Fruit fly (Drosophila melanogaster) whole organism, prepupa: ENCODE results near the gene Pcd.

ENCODE experiments used
- Blimp-1 ChIP-seq: fragments of 200-800 bp; sonication (Bioruptor generic); optimal IDR thresholded peaks from 3 replicates; lab custom pipeline; 2017; ENCODE audit warnings: missing biosample characterization, missing genetic modification characterization, mild to moderate bottlenecking, moderate library complexity, missing genetic modification reagents
- CG10631 ChIP-seq: fragments of 200-800 bp; sonication (Bioruptor generic); optimal IDR thresholded peaks from 2 replicates; lab custom pipeline; 2016; ENCODE audit warnings: missing biosample characterization, missing genetic modification characterization
- CG11294 ChIP-seq: fragments of 200-800 bp; sonication (Bioruptor generic); IDR thresholded peaks from 2 replicates; pipeline ENCODE4 v1.3.6; 2022; ENCODE audit warnings: missing biosample characterization, missing genetic modification characterization
- CG11762 ChIP-seq: fragments of 200-800 bp; sonication (Bioruptor generic); optimal IDR thresholded peaks from 3 replicates; lab custom pipeline; 2016; ENCODE audit warnings: missing biosample characterization, missing genetic modification characterization; ENCODE audit not compliant: insufficient read depth
- CG11902 ChIP-seq: fragments of 200-800 bp; sonication (Bioruptor generic); optimal IDR thresholded peaks from 3 replicates; lab custom pipeline; 2016; ENCODE audit warnings: missing biosample characterization, missing genetic modification characterization
- CG16779 ChIP-seq: fragments of 200-800 bp; sonication (Bioruptor generic); optimal IDR thresholded peaks from 3 replicates; lab custom pipeline; 2017; ENCODE audit warnings: missing biosample characterization, mild to moderate bottlenecking, missing genetic modification characterization
- CG3032 ChIP-seq: fragments of 200-800 bp; optimal IDR thresholded peaks from 2 replicates; lab custom pipeline; 2019; ENCODE audit warnings: missing biosample characterization, mild to moderate bottlenecking, missing genetic modification characterization, moderate library complexity
- CG31627 ChIP-seq: fragments of 200-800 bp; sonication (Bioruptor generic); optimal IDR thresholded peaks from 3 replicates; lab custom pipeline; 2016; ENCODE audit warnings: missing biosample characterization, missing genetic modification characterization
- CG32006 ChIP-seq: fragments of 200-800 bp; sonication (Bioruptor generic); optimal IDR thresholded peaks from 3 replicates; lab custom pipeline; 2017; ENCODE audit warnings: missing biosample characterization, mild to moderate bottlenecking, missing genetic modification characterization
- CG34406 ChIP-seq: fragments of 200-800 bp; sonication (Bioruptor generic); optimal IDR thresholded peaks from 3 replicates; lab custom pipeline; 2016; ENCODE audit warnings: missing biosample characterization, missing genetic modification characterization
- CG3919 ChIP-seq: fragments of 200-800 bp; sonication (Bioruptor generic); optimal IDR thresholded peaks from 3 replicates; lab custom pipeline; 2016; ENCODE audit warnings: missing biosample characterization, missing genetic modification characterization
- CG4318 ChIP-seq: fragments of 200-800 bp; sonication (Bioruptor generic); optimal IDR thresholded peaks from 3 replicates; lab custom pipeline; 2017; ENCODE audit warnings: missing biosample characterization, mild to moderate bottlenecking, missing genetic modification characterization
- CG6163 ChIP-seq: fragments of 200-800 bp; sonication (Bioruptor generic); IDR thresholded peaks from 3 replicates; pipeline ENCODE4 v1.3.6; 2022; ENCODE audit warnings: missing biosample characterization, missing genetic modification characterization
- CG6276 ChIP-seq: fragments of 200-800 bp; sonication (Bioruptor generic); optimal IDR thresholded peaks from 2 replicates; lab custom pipeline; 2017; ENCODE audit warnings: missing biosample characterization, mild to moderate bottlenecking, missing genetic modification characterization
- CG6792 ChIP-seq: fragments of 200-800 bp; sonication (Bioruptor generic); optimal IDR thresholded peaks from 3 replicates; lab custom pipeline; 2016; ENCODE audit warnings: missing biosample characterization, missing genetic modification characterization
- CG7368 ChIP-seq: fragments of 200-800 bp; sonication (Bioruptor generic); optimal IDR thresholded peaks from 3 replicates; lab custom pipeline; 2016; ENCODE audit warnings: missing biosample characterization, missing genetic modification characterization
- CG8632 ChIP-seq: fragments of 200-800 bp; sonication (Bioruptor generic); optimal IDR thresholded peaks from 3 replicates; lab custom pipeline; 2016; ENCODE audit warnings: missing biosample characterization, missing genetic modification characterization
- CG9139 ChIP-seq: fragments of 200-800 bp; sonication (Bioruptor generic); optimal IDR thresholded peaks from 3 replicates; lab custom pipeline; 2017; ENCODE audit warnings: missing biosample characterization, mild to moderate bottlenecking, missing genetic modification characterization
- Eip75B ChIP-seq: fragments of 200-800 bp; sonication (Bioruptor generic); optimal IDR thresholded peaks from 3 replicates; lab custom pipeline; 2016; ENCODE audit warnings: missing biosample characterization, missing genetic modification characterization
- Eip78C ChIP-seq: fragments of 200-800 bp; sonication (Bioruptor generic); peaks from one replicate; lab custom pipeline; 2016; ENCODE audit warnings: missing biosample characterization, missing genetic modification characterization
- Ets21C ChIP-seq: fragments of 200-800 bp; sonication (Bioruptor generic); optimal IDR thresholded peaks from 3 replicates; lab custom pipeline; 2016; ENCODE audit warnings: missing biosample characterization, missing genetic modification characterization
- Ets96B ChIP-seq: fragments of 200-800 bp; optimal IDR thresholded peaks from 2 replicates; lab custom pipeline; 2019; ENCODE audit warnings: missing biosample characterization, mild to moderate bottlenecking, missing genetic modification characterization, moderate library complexity
- Gug ChIP-seq: fragments of 200-800 bp; sonication (Bioruptor generic); IDR thresholded peaks from 2 replicates; pipeline ENCODE4 v1.3.6; 2022; ENCODE audit warnings: missing biosample characterization, missing genetic modification characterization
- Hr39 ChIP-seq: fragments of 200-800 bp; sonication (Bioruptor generic); optimal IDR thresholded peaks from 2 replicates; lab custom pipeline; 2016; ENCODE audit warnings: missing biosample characterization, missing genetic modification characterization
- Hr4 ChIP-seq: fragments of 200-800 bp; sonication (Bioruptor generic); optimal IDR thresholded peaks from 3 replicates; lab custom pipeline; 2016; ENCODE audit warnings: missing biosample characterization, missing genetic modification characterization
- Lpt ChIP-seq: fragments of 200-800 bp; sonication (Bioruptor generic); optimal IDR thresholded peaks from 3 replicates; lab custom pipeline; 2016; ENCODE audit warnings: missing biosample characterization, missing genetic modification characterization
- Met ChIP-seq: fragments of 200-800 bp; sonication (Bioruptor generic); optimal IDR thresholded peaks from 3 replicates; lab custom pipeline; 2016; ENCODE audit warnings: missing biosample characterization, missing genetic modification characterization
- OdsH ChIP-seq: fragments of 200-800 bp; sonication (Bioruptor generic); optimal IDR thresholded peaks from 3 replicates; lab custom pipeline; 2016; ENCODE audit warnings: missing biosample characterization, missing genetic modification characterization
- Sox102F ChIP-seq: fragments of 200-800 bp; sonication (Bioruptor generic); optimal IDR thresholded peaks from 2 replicates; lab custom pipeline; 2016; ENCODE audit warnings: missing biosample characterization, mild to moderate bottlenecking, missing genetic modification characterization
- Sox14 ChIP-seq: fragments of 200-800 bp; sonication (Bioruptor generic); optimal IDR thresholded peaks from 3 replicates; lab custom pipeline; 2016; ENCODE audit warnings: missing biosample characterization, missing genetic modification characterization
- achi ChIP-seq: fragments of 200-800 bp; sonication (Bioruptor generic); optimal IDR thresholded peaks from 3 replicates; lab custom pipeline; 2016; ENCODE audit warnings: missing biosample characterization, missing genetic modification characterization
- cyc ChIP-seq: fragments of 200-800 bp; sonication (Bioruptor generic); optimal IDR thresholded peaks from 3 replicates; lab custom pipeline; 2016; ENCODE audit warnings: missing biosample characterization, missing genetic modification characterization
- dac ChIP-seq: fragments of 200-800 bp; sonication (Bioruptor generic); optimal IDR thresholded peaks from 2 replicates; lab custom pipeline; 2017; ENCODE audit warnings: missing biosample characterization, mild to moderate bottlenecking, missing genetic modification characterization
- eg ChIP-seq: fragments of 200-800 bp; sonication (Bioruptor generic); IDR thresholded peaks from 3 replicates; pipeline ENCODE4 v1.3.6; 2022; ENCODE audit warnings: missing biosample characterization, missing genetic modification characterization
- esn ChIP-seq: fragments of 200-800 bp; sonication (Bioruptor generic); optimal IDR thresholded peaks from 2 replicates; lab custom pipeline; 2016; ENCODE audit warnings: missing biosample characterization, mild to moderate bottlenecking, missing genetic modification characterization, moderate library complexity
- fd85E ChIP-seq: fragments of 200-800 bp; sonication (Bioruptor generic); optimal IDR thresholded peaks from 3 replicates; lab custom pipeline; 2016; ENCODE audit warnings: missing biosample characterization, missing genetic modification characterization
- fkh ChIP-seq: fragments of 200-800 bp; sonication (Bioruptor generic); optimal IDR thresholded peaks from 3 replicates; lab custom pipeline; 2017; ENCODE audit warnings: missing biosample characterization, mild to moderate bottlenecking, missing genetic modification characterization, moderate library complexity
- lz ChIP-seq: fragments of 200-800 bp; sonication (Bioruptor generic); optimal IDR thresholded peaks from 3 replicates; lab custom pipeline; 2016; ENCODE audit warnings: missing biosample characterization, missing genetic modification characterization
- salr ChIP-seq, 2 experiments: fragments of 200-800 bp; sonication (Bioruptor generic); optimal IDR thresholded peaks; 3 replicates each; lab custom pipeline; 2016 to 2018; ENCODE audit warnings: missing biosample characterization in 2 of 2, missing genetic modification characterization in 2 of 2, mild to moderate bottlenecking in 1 of 2
- ss ChIP-seq, 2 experiments: fragments of 200-800 bp; sonication (Bioruptor generic); optimal IDR thresholded peaks; 2 replicates in 1 of 2; 3 replicates in 1 of 2; lab custom pipeline; 2017 to 2018; ENCODE audit warnings: mild to moderate bottlenecking in 2 of 2, missing biosample characterization in 2 of 2, missing genetic modification characterization in 2 of 2, moderate library complexity in 1 of 2
- svp ChIP-seq: fragments of 200-800 bp; sonication (Bioruptor generic); peaks from one replicate; lab custom pipeline; 2016; ENCODE audit warnings: missing biosample characterization, missing genetic modification characterization
- vri ChIP-seq: fragments of 200-800 bp; sonication (Bioruptor generic); optimal IDR thresholded peaks from 3 replicates; lab custom pipeline; 2016; ENCODE audit warnings: missing biosample characterization, mild to moderate bottlenecking, missing genetic modification characterization

Pcd gene

DNA sequence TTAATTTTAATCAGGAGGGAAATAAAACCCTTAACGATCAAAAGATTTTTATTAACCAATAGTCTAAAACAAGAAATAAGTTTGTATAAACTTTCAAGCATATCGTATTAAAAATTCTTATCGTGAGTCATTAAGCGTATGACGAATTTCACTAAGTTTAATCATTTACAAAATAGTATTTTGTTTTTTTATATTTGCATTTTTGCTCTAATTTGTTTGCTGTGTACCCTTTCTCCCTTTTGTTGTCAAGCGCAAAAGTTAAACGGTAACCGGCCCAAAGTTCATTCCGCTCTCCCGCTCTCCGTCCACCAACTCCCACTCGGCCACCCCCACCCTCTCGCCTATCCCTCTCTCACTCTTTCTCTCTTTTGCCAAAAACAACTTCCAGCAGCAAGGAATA lies 40.8 kb downstream of the Pcd start (continued):
- TF ChIP-seq CG10631 (GFP tag; lab: Kevin White, UChicago) (no peak), CG4318 (GFP tag; lab: Kevin White, UChicago) (no peak), CG31627 (GFP tag; lab: Kevin White, UChicago) (peak; percentile 67), cyc (GFP tag; lab: Kevin White, UChicago) (peak; percentile 46), Eip78C (peak; percentile 80), salr (GFP tag; optimal IDR thresholded peaks at IDR 0.05; lab: Kevin White, UChicago) (no peak), CG9139 (GFP tag; lab: Kevin White, UChicago) (no peak), Lpt (GFP tag; lab: Kevin White, UChicago) (no peak), CG11902 (GFP tag; lab: Kevin White, UChicago) (peak; percentile 2), CG16779 (tag; lab: Kevin White, UChicago) (no peak), CG32006 (GFP tag; lab: Kevin White, UChicago) (peak; percentile 16), CG3032 (tag; lab: Kevin White, UChicago) (no peak), Ets21C (GFP tag; lab: Kevin White, UChicago) (peak; percentile 37), esn (GFP tag; lab: Kevin White, UChicago) (peak; percentile 40), svp (GFP tag; lab: Kevin White, UChicago) (no peak), Sox14 (GFP tag; lab: Kevin White, UChicago) (peak; percentile 9), CG3919 (GFP tag; lab: Kevin White, UChicago) (no peak), Blimp-1 (GFP tag; lab: Kevin White, UChicago) (peak; percentile 12), Hr39 (peak; percentile 68), fkh (GFP tag; lab: Kevin White, UChicago) (no peak), eg (GFP tag; lab: Robert Waterston, UW) (0 out of 3 replicates have a peak, but pooled peaks have one; percentile 35), CG11294 (GFP tag; lab: Robert Waterston, UW) (no peak), CG6163 (GFP tag; lab: Robert Waterston, UW) (peak; percentile 33; the same call in 1 of the 3 replicates), lz (GFP tag; lab: Kevin White, UChicago) (peak; percentile 55), Gug (no peak), Eip75B (GFP tag; lab: Kevin White, UChicago) (no peak), Sox102F (GFP tag; lab: Kevin White, UChicago) (peak; percentile 33), Hr4 (GFP tag; lab: Kevin White, UChicago) (no peak), Met (GFP tag; lab: Kevin White, UChicago) (no peak), vri (GFP tag; lab: Kevin White, UChicago) (no peak), OdsH (GFP tag; lab: Kevin White, UChicago) (peak; percentile 37), ss (GFP tag; optimal IDR thresholded peaks at IDR 0.05; lab: Kevin White, UChicago) (no peak)
- TF ChIP-seq, all 60 proteins: peak for 26

DNA sequence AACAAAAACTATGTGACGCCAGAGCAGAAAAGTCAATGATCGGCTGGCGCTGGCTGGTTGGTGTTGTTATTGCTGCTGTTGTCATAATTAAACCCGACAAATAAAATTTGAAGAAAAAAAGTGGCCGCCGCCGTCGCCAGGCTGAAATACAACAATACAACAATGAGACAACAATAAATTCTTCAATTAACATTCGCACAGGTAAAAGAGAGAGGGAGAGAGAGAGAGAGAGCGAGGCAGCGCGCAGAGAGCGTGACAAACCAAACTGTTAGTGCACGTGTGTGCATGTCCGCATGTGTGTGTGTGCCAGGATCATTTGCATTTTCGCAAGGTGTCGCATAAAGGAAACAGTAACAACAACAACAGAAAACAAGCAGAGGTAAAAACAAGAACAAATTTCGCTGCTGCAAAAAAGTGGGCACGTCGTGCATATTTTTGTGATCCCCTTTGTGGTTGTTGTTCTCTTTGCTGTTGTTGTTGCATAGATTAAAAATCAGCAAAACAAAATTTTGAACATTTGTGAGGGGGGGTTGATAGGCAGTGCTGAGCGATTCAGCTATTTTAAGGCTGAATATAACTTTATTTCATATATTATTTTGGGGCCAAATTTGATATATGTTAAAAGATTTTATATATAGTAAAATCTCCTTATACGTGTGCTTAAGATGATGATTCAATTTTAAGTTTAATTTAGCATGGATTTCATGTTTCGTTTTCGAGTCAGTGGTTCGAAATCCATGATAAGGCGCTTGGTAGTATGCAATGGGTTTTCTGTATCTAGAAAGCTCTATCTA lies 41.5 kb downstream of the Pcd start:
- TF ChIP-seq fkh (GFP tag; lab: Kevin White, UChicago) (no peak), Eip78C (peak; percentile 56), ss (GFP tag; optimal IDR thresholded peaks at IDR 0.05; lab: Kevin White, UChicago) (peak in 1 of 2 experiments; percentile 39)

DNA sequence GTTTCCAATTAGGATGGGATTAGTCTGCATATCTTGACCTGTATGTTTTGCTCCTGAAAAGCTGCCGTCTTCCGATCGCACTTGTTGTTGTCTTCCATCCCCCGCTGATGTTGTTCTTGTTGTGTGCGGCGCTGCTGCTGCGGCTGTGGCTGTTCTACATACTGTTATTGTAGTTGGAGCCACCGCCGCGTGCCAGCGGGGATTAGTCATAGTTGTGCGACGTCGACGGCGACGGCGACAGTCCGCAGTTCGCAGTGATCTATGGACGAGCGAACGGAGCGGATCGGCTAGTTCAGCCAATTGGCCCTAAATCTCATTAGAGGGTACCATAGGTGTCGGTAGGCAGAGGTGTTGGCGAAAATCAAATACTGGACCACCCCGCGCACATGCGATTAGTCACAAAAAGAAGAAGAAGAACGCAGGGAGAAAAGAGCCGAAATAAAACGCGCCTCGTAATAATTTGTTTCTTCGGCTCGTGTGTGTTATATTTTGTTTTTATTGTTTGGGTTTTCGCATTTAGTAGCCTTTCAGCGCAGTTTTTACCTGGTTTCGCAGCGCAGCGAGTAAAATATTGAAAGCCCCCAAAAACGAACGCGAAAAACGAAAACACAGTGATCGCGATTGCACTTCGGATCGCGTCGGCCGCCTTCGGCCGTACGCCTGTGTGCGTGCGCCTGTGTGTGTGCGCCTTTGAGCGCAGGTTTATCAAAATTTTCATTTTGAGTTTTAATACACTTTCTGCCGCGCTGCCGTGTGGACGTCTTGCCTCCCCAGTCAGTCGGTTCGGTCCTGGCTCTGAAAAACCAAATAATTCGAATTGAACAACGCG lies 42.5 kb downstream of the Pcd start, which contains the start of gene kay:
Gene kay, plus strand, starts transcription at position 729 of the 829 bp plus-strand sequence.
- no peak for TF ChIP-seq Sox14 (GFP tag; lab: Kevin White, UChicago)
- no peak for TF ChIP-seq CG34406 (GFP tag; lab: Kevin White, UChicago)
- no peak for TF ChIP-seq fd85E (GFP tag; lab: Kevin White, UChicago)
- no peak for TF ChIP-seq CG7368 (GFP tag; lab: Kevin White, UChicago)
- TF ChIP-seq Sox102F (GFP tag; lab: Kevin White, UChicago) = peak; percentile 25
- no peak for TF ChIP-seq CG4318 (GFP tag; lab: Kevin White, UChicago)
- TF ChIP-seq Met (GFP tag; lab: Kevin White, UChicago) = peak; percentile 26
- no peak for TF ChIP-seq achi
- no peak for TF ChIP-seq CG3032 (tag; lab: Kevin White, UChicago)
- no peak for TF ChIP-seq CG6276 (GFP tag; lab: Kevin White, UChicago)
- no peak for TF ChIP-seq esn (GFP tag; lab: Kevin White, UChicago)
- no peak for TF ChIP-seq Lpt (GFP tag; lab: Kevin White, UChicago)
- TF ChIP-seq CG6792 = no peak
- no peak for TF ChIP-seq Eip75B (GFP tag; lab: Kevin White, UChicago)
- no peak for TF ChIP-seq Blimp-1 (GFP tag; lab: Kevin White, UChicago)
- TF ChIP-seq CG11762 (GFP tag; lab: Kevin White, UChicago) = no peak
- no peak for TF ChIP-seq dac (GFP tag; lab: Kevin White, UChicago)
- TF ChIP-seq CG32006 (GFP tag; lab: Kevin White, UChicago) = no peak
- no peak for TF ChIP-seq Ets96B (tag; lab: Kevin White, UChicago)
- TF ChIP-seq CG11294 (GFP tag; lab: Robert Waterston, UW) = no peak
- TF ChIP-seq CG6163 (GFP tag; lab: Robert Waterston, UW) = 0 out of 3 replicates have a peak, but pooled peaks have one; percentile 33
- TF ChIP-seq CG8632 (GFP tag; lab: Kevin White, UChicago) = no peak
- no peak for TF ChIP-seq salr (GFP tag; optimal IDR thresholded peaks at IDR 0.05; lab: Kevin White, UChicago)
- TF ChIP-seq ss (GFP tag; optimal IDR thresholded peaks at IDR 0.05; lab: Kevin White, UChicago) = peak in 1 of 2 experiments; percentile 31
- TF ChIP-seq CG3919 (GFP tag; lab: Kevin White, UChicago) = peak; percentile 18
